Worm (Caenorhabditis elegans): ENCODE data around the gene efhc-1.

ce11 chrX:10373581-10373980 lies 15.4 kb downstream of the efhc-1 start:
- TF ChIP-seq him-1 (tag; optimal IDR thresholded peaks at IDR 0.05) (no peak), dao-5 (tag; optimal IDR thresholded peaks at IDR 0.05) (no peak), W03F9.2 (tag; optimal IDR thresholded peaks at IDR 0.05) (no peak)

Data from whole organism, L4/young adult.